ENCODE assay signal across 5 worm cellular contexts in genomic region chrII:15058282-15058681, ce11.
TF ChIP-seq lines count a peak whose summit lies in the region.

Gene Y53F4B.17 (plus strand): TSS chrII:15058656.

TF ChIP-seq in whole organism, L4 larva, 104 proteins besides CTCF, POLR2A, EP300 and RAD21:
- no peak for TF ChIP-seq madf-5 (GFP tag; IDR thresholded peaks at IDR 0.05; lab: Robert Waterston, UW)
- no peak for TF ChIP-seq ceh-32 (tag; optimal IDR thresholded peaks at IDR 0.05; lab: Kevin White, UChicago; ENCODE audit: poor library complexity)
- TF ChIP-seq skn-1 (tag; optimal IDR thresholded peaks at IDR 0.05; lab: Kevin White, UChicago) = no peak
- peak; percentile 97 for TF ChIP-seq set-16 (GFP tag; IDR thresholded peaks at IDR 0.05; lab: Robert Waterston, UW)
- no peak for TF ChIP-seq egl-27 (tag; optimal IDR thresholded peaks at IDR 0.05; lab: Kevin White, UChicago)
- TF ChIP-seq mdt-29 (GFP tag; IDR thresholded peaks at IDR 0.05; lab: Robert Waterston, UW) = no peak

TF ChIP-seq in whole organism, early embryonic, 17 proteins besides CTCF, POLR2A, EP300 and RAD21:
- TF ChIP-seq tbx-11 (GFP tag; IDR thresholded peaks at IDR 0.05; lab: Robert Waterston, UW) = no peak
- peak; percentile 3 for TF ChIP-seq hmg-4 (GFP tag; optimal IDR thresholded peaks at IDR 0.05; lab: Kevin White, UChicago)
- peak; percentile 62 for TF ChIP-seq aly-1 (tag; optimal IDR thresholded peaks at IDR 0.05; lab: Kevin White, UChicago)
TF ChIP-seq in whole organism, early embryonic: peak in this region for 2.

TF ChIP-seq in whole organism, late embryonic, 69 proteins besides CTCF, POLR2A, EP300 and RAD21:
- TF ChIP-seq C08G9.2 (tag; optimal IDR thresholded peaks at IDR 0.05; lab: Kevin White, UChicago) = peak; percentile 20
- peak; percentile 33 for TF ChIP-seq sdc-2 (tag; optimal IDR thresholded peaks at IDR 0.05; lab: Kevin White, UChicago)
- TF ChIP-seq mec-3 (tag; optimal IDR thresholded peaks at IDR 0.05; lab: Kevin White, UChicago; ENCODE audit: borderline replicate concordance) = peak; percentile 9
- no peak for TF ChIP-seq ceh-6 (GFP tag; optimal IDR thresholded peaks at IDR 0.05; lab: Kevin White, UChicago)
- no peak for TF ChIP-seq syd-9 (tag; optimal IDR thresholded peaks at IDR 0.05; lab: Kevin White, UChicago)
- TF ChIP-seq odd-2 (tag; optimal IDR thresholded peaks at IDR 0.05; lab: Kevin White, UChicago) = no peak

TF ChIP-seq in whole organism, midembryonic, 9 proteins besides CTCF, POLR2A, EP300 and RAD21:
- TF ChIP-seq T22C8.4 (GFP tag; IDR thresholded peaks at IDR 0.05; lab: Robert Waterston, UW) (no peak), ref-1 (GFP tag; conservative IDR thresholded peaks at IDR 0.05; lab: Robert Waterston, UW) (no peak), med-1 (GFP tag; optimal IDR thresholded peaks at IDR 0.05; lab: Kevin White, UChicago; ENCODE audit: insufficient read depth) (no peak), tab-1 (GFP tag; IDR thresholded peaks at IDR 0.05; lab: Robert Waterston, UW) (0 out of 2 replicates have a peak, but pooled peaks have one; percentile 33), ztf-29 (GFP tag; IDR thresholded peaks at IDR 0.05; lab: Robert Waterston, UW) (no peak), ztf-23 (GFP tag; IDR thresholded peaks at IDR 0.05; lab: Robert Waterston, UW) (no peak), flt-1 (GFP tag; IDR thresholded peaks at IDR 0.05; lab: Robert Waterston, UW) (no peak), klf-2 (GFP tag; conservative IDR thresholded peaks at IDR 0.05; lab: Robert Waterston, UW) (no peak)

TF ChIP-seq in whole organism, young adult, 124 proteins besides CTCF, POLR2A, EP300 and RAD21:
- TF ChIP-seq B0336.3 (GFP tag; IDR thresholded peaks at IDR 0.05; lab: Robert Waterston, UW) (no peak), egrh-3 (GFP tag; IDR thresholded peaks at IDR 0.05; lab: Robert Waterston, UW) (peak; percentile 89), zfh-2 (GFP tag; conservative IDR thresholded peaks at IDR 0.05; lab: Robert Waterston, UW) (peak; percentile 94), ceh-100 (GFP tag; IDR thresholded peaks at IDR 0.05; lab: Robert Waterston, UW) (no peak), ets-4 (GFP tag; optimal IDR thresholded peaks at IDR 0.05; lab: Kevin White, UChicago) (peak; percentile 26), hlh-26 (GFP tag; conservative IDR thresholded peaks at IDR 0.05; lab: Robert Waterston, UW) (no peak), T26A5.8 (tag; optimal IDR thresholded peaks at IDR 0.05; lab: Kevin White, UChicago) (no peak)
TF ChIP-seq in whole organism, young adult: peak in this region for 3.
